Fruit fly (Drosophila melanogaster): ENCODE measurements around the gene CG17211.
A peak's percentile ranks its signal among the peaks of the same experiment; 100 is the strongest.

CG17211 gene

dm6 chr2L:12093652-12094051 lies 20.5 kb upstream of the CG17211 start:
- TF ChIP-seq CG17801 (GFP tag; optimal IDR thresholded peaks at IDR 0.05; ENCODE audit: partially characterized antibody) = no peak

dm6 chr2L:12096396-12096813 lies 17.8 kb upstream of the CG17211 start, which contains the start of the genes CG6712 and Mt2:
Gene CG6712, minus strand, starts transcription at chr2L:12096511.
Gene Mt2, plus strand, starts transcription at chr2L:12096525.
- TF ChIP-seq CG17801 (GFP tag; optimal IDR thresholded peaks at IDR 0.05; ENCODE audit: partially characterized antibody) = no peak

- TF ChIP-seq CG17801 (GFP tag; optimal IDR thresholded peaks at IDR 0.05; ENCODE audit: partially characterized antibody) = no peak
Observed at dm6 chr2L:12097698-12098097, 16.5 kb upstream of the CG17211 start, which contains the start of gene Ced-12. Gene Ced-12, plus strand, starts transcription at chr2L:12097838.

dm6 chr2L:12103231-12104210 lies 10.6 kb upstream of the CG17211 start, which contains the start of the genes Patsas and ThrRS:
Gene Patsas, minus strand, starts transcription at chr2L:12103285.
Gene ThrRS, plus strand, starts transcription at chr2L:12103751.
- TF ChIP-seq CG17801 (GFP tag; optimal IDR thresholded peaks at IDR 0.05; ENCODE audit: partially characterized antibody) = peak; percentile 44

- TF ChIP-seq CG17801 (GFP tag; optimal IDR thresholded peaks at IDR 0.05; ENCODE audit: partially characterized antibody) = no peak
Observed at dm6 chr2L:12107087-12107486, 7.1 kb upstream of the CG17211 start.

- peak; percentile 63 for TF ChIP-seq CG17801 (GFP tag; optimal IDR thresholded peaks at IDR 0.05; ENCODE audit: partially characterized antibody)
Observed at dm6 chr2L:12108779-12109564, 5.2 kb upstream of the CG17211 start, which contains the start of the genes Rab6 and Phae1. Gene Rab6, minus strand, starts transcription at chr2L:12109116. Gene Phae1, plus strand, starts transcription at chr2L:12109417.

- no peak for TF ChIP-seq CG17801 (GFP tag; optimal IDR thresholded peaks at IDR 0.05; ENCODE audit: partially characterized antibody)
Observed at dm6 chr2L:12110810-12111209, 3.4 kb upstream of the CG17211 start, which contains the start of gene Phae2. Gene Phae2, plus strand, starts transcription at chr2L:12111110.

- no peak for TF ChIP-seq CG17801 (GFP tag; optimal IDR thresholded peaks at IDR 0.05; ENCODE audit: partially characterized antibody)
Observed at dm6 chr2L:12112943-12113557, 1.1 kb upstream of the CG17211 start.

- TF ChIP-seq CG17801 (GFP tag; optimal IDR thresholded peaks at IDR 0.05; ENCODE audit: partially characterized antibody) = no peak
Observed at dm6 chr2L:12115809-12116208, 1.6 kb downstream of the CG17211 start.

- no peak for TF ChIP-seq CG17801 (GFP tag; optimal IDR thresholded peaks at IDR 0.05; ENCODE audit: partially characterized antibody)
Observed at dm6 chr2L:12120000-12120399, 5.8 kb downstream of the CG17211 start.

dm6 chr2L:12133275-12134124 lies 19.3 kb downstream of the CG17211 start, which contains the start of gene rho-6:
Gene rho-6, minus strand, starts transcription at chr2L:12133411.
- no peak for TF ChIP-seq CG17801 (GFP tag; optimal IDR thresholded peaks at IDR 0.05; ENCODE audit: partially characterized antibody)

dm6 chr2L:12134125-12134378 lies 19.9 kb downstream of the CG17211 start:
- TF ChIP-seq CG17801 (GFP tag; optimal IDR thresholded peaks at IDR 0.05; ENCODE audit: partially characterized antibody) = no peak

dm6 chr2L:12137708-12138107 lies 23.5 kb downstream of the CG17211 start, which contains the start of gene Gr33a:
Gene Gr33a, plus strand, starts transcription at chr2L:12138008.
- no peak for TF ChIP-seq CG17801 (GFP tag; optimal IDR thresholded peaks at IDR 0.05; ENCODE audit: partially characterized antibody)

- TF ChIP-seq CG17801 (GFP tag; optimal IDR thresholded peaks at IDR 0.05; ENCODE audit: partially characterized antibody) = no peak
Observed at dm6 chr2L:12142439-12142838, 28.3 kb downstream of the CG17211 start, which contains the start of gene CG31760. Gene CG31760, plus strand, starts transcription at chr2L:12142780.

Data from ovary, adult (tissue).